Fruit fly (Drosophila melanogaster): ENCODE measurements around the gene CG13251.

DNA sequence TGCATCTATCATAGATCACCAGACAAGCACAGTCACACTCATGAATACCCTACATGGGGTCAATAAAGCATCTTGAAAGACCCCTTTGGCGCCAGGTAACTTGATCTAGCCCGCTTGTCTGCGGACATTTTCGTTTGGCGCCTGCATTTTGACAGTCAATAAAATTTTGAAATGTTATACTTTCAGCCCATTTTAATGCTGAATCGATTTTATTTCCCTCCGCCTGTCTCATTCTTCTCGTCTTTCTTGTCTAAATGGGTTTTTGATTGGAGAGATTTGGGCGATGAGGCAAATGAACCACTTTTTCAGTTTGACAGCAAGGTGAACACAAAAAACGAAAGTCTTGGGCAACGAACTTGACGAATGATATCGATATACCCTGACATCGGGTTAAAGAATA lies 53.1 kb downstream of the CG13251 start:
- TF ChIP-seq h (optimal IDR thresholded peaks at IDR 0.05) = no peak
- TF ChIP-seq Myc (optimal IDR thresholded peaks at IDR 0.05) = no peak
- TF ChIP-seq psq (optimal IDR thresholded peaks at IDR 0.05) = no peak
- no peak for TF ChIP-seq Sin3A (optimal IDR thresholded peaks at IDR 0.05)
- TF ChIP-seq ttk (optimal IDR thresholded peaks at IDR 0.05) = no peak
- TF ChIP-seq insv (optimal IDR thresholded peaks at IDR 0.05) = no peak
